Worm (Caenorhabditis elegans) whole organism, early embryonic: Measurements from ENCODE around the gene ntl-4.

Experiments
- B0310.2 ChIP-seq: sonication (generic microtip); optimal IDR thresholded peaks from 2 replicates; lab custom pipeline; 2016; ENCODE audit warnings: mild to moderate bottlenecking, missing genetic modification characterization, missing compliant biosample characterization
- ama-1 ChIP-seq: fragments of 150-350 bp; optimal IDR thresholded peaks from 2 replicates; lab custom pipeline; 2014
- ets-7 ChIP-seq: sonication (generic microtip); optimal IDR thresholded peaks from 2 replicates; lab custom pipeline; 2016; ENCODE audit warnings: missing genotype, missing genetic modification characterization, missing compliant biosample characterization
- flt-1 ChIP-seq: fragments of 200-800 bp; sonication (Bioruptor generic); IDR thresholded peaks from 2 replicates; pipeline ENCODE4 v1.3.6; 2022; ENCODE audit warnings: missing genetic modification characterization, missing compliant biosample characterization
- hmbx-1 ChIP-seq: sonication (generic microtip); optimal IDR thresholded peaks from 2 replicates; lab custom pipeline; 2016; ENCODE audit warnings: mild to moderate bottlenecking, missing genetic modification characterization, missing compliant biosample characterization
- hnd-1 ChIP-seq: sonication (generic microtip); optimal IDR thresholded peaks from 2 replicates; lab custom pipeline; 2016; ENCODE audit warnings: missing genetic modification characterization, missing compliant biosample characterization
- scrt-1 ChIP-seq: fragments of 200-800 bp; sonication (Bioruptor generic); IDR thresholded peaks from 2 replicates; pipeline ENCODE4 v1.3.6; 2022; ENCODE audit warnings: missing genetic modification characterization, missing compliant biosample characterization
- tbx-37 ChIP-seq: fragments of 200-800 bp; sonication (Bioruptor generic); conservative IDR thresholded peaks from 2 replicates; pipeline ENCODE4 v1.3.6; 2022; ENCODE audit warnings: missing genetic modification reagents, missing genetic modification characterization, missing compliant biosample characterization
- tra-4 ChIP-seq: sonication (generic microtip); optimal IDR thresholded peaks from 2 replicates; lab custom pipeline; 2017; ENCODE audit warnings: missing genetic modification characterization, missing compliant biosample characterization

ce11 chrIV:7957504-7957903, 47.1 kb downstream of the ntl-4 start, which contains the start of gene frpr-10:
- TF ChIP-seq scrt-1, result no peak
- no peak for TF ChIP-seq ama-1
- no peak for TF ChIP-seq B0310.2
- TF ChIP-seq hnd-1, result no peak
- TF ChIP-seq flt-1 (GFP tag; lab: Robert Waterston, UW), result no peak
- no peak for TF ChIP-seq tbx-37 (GFP tag; lab: Robert Waterston, UW)
- no peak for TF ChIP-seq ets-7 (tag; lab: Kevin White, UChicago)
- no peak for TF ChIP-seq hmbx-1 (tag; lab: Kevin White, UChicago)
- TF ChIP-seq tra-4 (tag; lab: Kevin White, UChicago), result no peak
